Worm (Caenorhabditis elegans) whole organism, L1 larva: Measurements from ENCODE around the gene T22D1.18.

Experiments used
- C16A3.4 ChIP-seq: fragments of 150-350 bp; optimal IDR thresholded peaks from 2 replicates; lab custom pipeline; 2014; ENCODE audit warnings: missing biosample characterization, missing genetic modification characterization
- Y116A8C.19 ChIP-seq: sonication (generic microtip); optimal IDR thresholded peaks from 2 replicates; lab custom pipeline; 2016; ENCODE audit warnings: missing compliant biosample characterization, missing genetic modification characterization, borderline replicate concordance
- aha-1 ChIP-seq: fragments of 150-350 bp; optimal IDR thresholded peaks from 2 replicates; lab custom pipeline; 2014; ENCODE audit warnings: missing biosample characterization, missing genetic modification characterization
- blmp-1 ChIP-seq: fragments of 150-350 bp; optimal IDR thresholded peaks from 2 replicates; lab custom pipeline; 2014; ENCODE audit warnings: missing biosample characterization, missing genetic modification characterization
- ceh-63 ChIP-seq: fragments of 200-800 bp; sonication (Bioruptor generic); optimal IDR thresholded peaks from 2 replicates; lab custom pipeline; 2018; ENCODE audit warnings: mild to moderate bottlenecking, missing genetic modification characterization, missing compliant biosample characterization
- ceh-8 ChIP-seq: fragments of 200-800 bp; sonication (Bioruptor generic); optimal IDR thresholded peaks from 2 replicates; lab custom pipeline; 2018; ENCODE audit warnings: mild to moderate bottlenecking, missing genetic modification characterization, moderate library complexity, missing compliant biosample characterization
- ceh-82 ChIP-seq, 3 experiments: fragments of 150-350 bp in 1 of 3; sonication (generic microtip) in 2 of 3; optimal IDR thresholded peaks; 2 replicates each; lab custom pipeline; 2014 to 2017; ENCODE audit warnings: missing biosample characterization in 3 of 3, missing genetic modification characterization in 3 of 3
- ceh-88 ChIP-seq: fragments of 200-800 bp; sonication (Bioruptor generic); IDR thresholded peaks from 2 replicates; pipeline ENCODE4 v1.3.6; 2022; ENCODE audit warnings: missing genetic modification characterization, missing compliant biosample characterization
- dpl-1 ChIP-seq, 3 experiments: fragments of 150-350 bp in 2 of 3; sonication (generic microtip) in 1 of 3; optimal IDR thresholded peaks; 2 replicates each; lab custom pipeline; 2014 to 2017; ENCODE audit warnings: missing biosample characterization in 3 of 3, missing genetic modification characterization in 3 of 3, missing genetic modification reagents in 3 of 3
- dsc-1 ChIP-seq: sonication (generic microtip); optimal IDR thresholded peaks from 2 replicates; lab custom pipeline; 2016; ENCODE audit warnings: mild to moderate bottlenecking, missing genetic modification characterization, missing compliant biosample characterization
- efl-1 ChIP-seq, 4 experiments: fragments of 150-350 bp; optimal IDR thresholded peaks in 3 of 4; peaks in 1 of 4; 1 replicate in 1 of 4; 2 replicates in 3 of 4; lab custom pipeline; 2014; ENCODE audit warnings: missing biosample characterization in 2 of 4, missing genetic modification characterization in 2 of 4, missing genetic modification reagents in 2 of 4
- egl-27 ChIP-seq, 2 experiments: fragments of 150-350 bp in 1 of 2; sonication (generic microtip); optimal IDR thresholded peaks; 3 replicates each; lab custom pipeline; 2017 to 2018; ENCODE audit warnings: missing biosample characterization in 2 of 2, missing genetic modification characterization in 2 of 2, missing genetic modification reagents in 2 of 2
- elt-2 ChIP-seq: sonication (generic microtip); optimal IDR thresholded peaks from 2 replicates; lab custom pipeline; 2016; ENCODE audit warnings: missing genetic modification characterization, mild to moderate bottlenecking, inconsistent platforms, missing compliant biosample characterization, missing genetic modification reagents
- elt-3 ChIP-seq, 6 experiments: fragments of 150-350 bp in 1 of 6; sonication (generic microtip); optimal IDR thresholded peaks; 2 replicates each; lab custom pipeline; 2017 to 2018; ENCODE audit warnings: missing biosample characterization in 6 of 6, missing genetic modification characterization in 6 of 6, inconsistent platforms in 1 of 6
- fkh-10 ChIP-seq: sonication (generic microtip); optimal IDR thresholded peaks from 2 replicates; lab custom pipeline; 2017; ENCODE audit warnings: missing biosample characterization, missing genetic modification reagents, missing genetic modification characterization
- fkh-4 ChIP-seq: sonication (generic microtip); optimal IDR thresholded peaks from 2 replicates; lab custom pipeline; 2016; ENCODE audit warnings: missing compliant biosample characterization, missing genetic modification characterization, borderline replicate concordance
- fkh-8 ChIP-seq: sonication (generic microtip); optimal IDR thresholded peaks from 2 replicates; lab custom pipeline; 2016; ENCODE audit warnings: mild to moderate bottlenecking, missing genetic modification characterization, missing compliant biosample characterization
- fos-1 ChIP-seq: fragments of 150-350 bp; optimal IDR thresholded peaks from 2 replicates; lab custom pipeline; 2014; ENCODE audit warnings: missing biosample characterization, missing genetic modification characterization
- grh-1 ChIP-seq: fragments of 200-800 bp; sonication (Bioruptor generic); IDR thresholded peaks from 2 replicates; pipeline ENCODE4 v1.3.6; 2022; ENCODE audit warnings: missing genetic modification reagents, missing genetic modification characterization, missing compliant biosample characterization
- hpl-2 ChIP-seq: fragments of 150-350 bp; optimal IDR thresholded peaks from 2 replicates; lab custom pipeline; 2014; ENCODE audit warnings: missing biosample characterization, missing genetic modification reagents, missing genetic modification characterization
- irx-1 ChIP-seq: sonication (generic microtip); optimal IDR thresholded peaks from 2 replicates; lab custom pipeline; 2016; ENCODE audit warnings: missing genetic modification characterization, missing compliant biosample characterization
- isw-1 ChIP-seq: fragments of 200-800 bp; sonication (Bioruptor generic); IDR thresholded peaks from 2 replicates; pipeline ENCODE4 v1.3.6; 2022; ENCODE audit warnings: missing genetic modification characterization, missing compliant biosample characterization
- jun-1 ChIP-seq: fragments of 150-350 bp; optimal IDR thresholded peaks from 2 replicates; lab custom pipeline; 2014; ENCODE audit warnings: missing biosample characterization, missing genetic modification reagents, missing genetic modification characterization
- lin-14 ChIP-seq: fragments of 200-800 bp; sonication (Bioruptor generic); optimal IDR thresholded peaks from 2 replicates; lab custom pipeline; 2018; ENCODE audit warnings: mild to moderate bottlenecking, missing genetic modification characterization, moderate library complexity, missing compliant biosample characterization
- lin-15B ChIP-seq: fragments of 150-350 bp; sonication (generic microtip); optimal IDR thresholded peaks from 3 replicates; lab custom pipeline; 2014; ENCODE audit warnings: missing biosample characterization, missing genetic modification characterization
- lin-35 ChIP-seq, 2 experiments: fragments of 150-350 bp; optimal IDR thresholded peaks; 2 replicates each; lab custom pipeline; 2014; ENCODE audit warnings: missing biosample characterization in 2 of 2, missing genetic modification characterization in 2 of 2, missing genetic modification reagents in 2 of 2
- lsy-2 ChIP-seq, 2 experiments: fragments of 150-350 bp; optimal IDR thresholded peaks; 2 replicates each; lab custom pipeline; 2014; ENCODE audit warnings: missing biosample characterization in 2 of 2, missing genetic modification characterization in 2 of 2
- nhr-12 ChIP-seq: sonication (generic microtip); optimal IDR thresholded peaks from 2 replicates; lab custom pipeline; 2017; ENCODE audit warnings: missing biosample characterization, missing genetic modification characterization
- nhr-20 ChIP-seq: sonication (generic microtip); optimal IDR thresholded peaks from 2 replicates; lab custom pipeline; 2016; ENCODE audit warnings: mild to moderate bottlenecking, missing genetic modification characterization, missing compliant biosample characterization
- nhr-28 ChIP-seq: fragments of 150-350 bp; optimal IDR thresholded peaks from 2 replicates; lab custom pipeline; 2014; ENCODE audit warnings: missing biosample characterization, missing genetic modification characterization
- nhr-47 ChIP-seq: sonication (generic microtip); optimal IDR thresholded peaks from 2 replicates; lab custom pipeline; 2016; ENCODE audit warnings: mild to moderate bottlenecking, missing genetic modification characterization, moderate library complexity, missing compliant biosample characterization
- nhr-76 ChIP-seq: sonication (generic microtip); optimal IDR thresholded peaks from 2 replicates; lab custom pipeline; 2017; ENCODE audit warnings: missing biosample characterization, missing genetic modification characterization
- nhr-84 ChIP-seq: sonication (generic microtip); optimal IDR thresholded peaks from 2 replicates; lab custom pipeline; 2017; ENCODE audit warnings: missing biosample characterization, missing genetic modification characterization
- nhr-90 ChIP-seq: sonication (generic microtip); optimal IDR thresholded peaks from 2 replicates; lab custom pipeline; 2016; ENCODE audit warnings: mild to moderate bottlenecking, missing genetic modification characterization, missing compliant biosample characterization; ENCODE audit not compliant: poor library complexity
- pqm-1 ChIP-seq: sonication (generic microtip); optimal IDR thresholded peaks from 3 replicates; lab custom pipeline; 2017; ENCODE audit warnings: missing biosample characterization, missing genetic modification characterization
- rnt-1 ChIP-seq: sonication (generic microtip); optimal IDR thresholded peaks from 2 replicates; lab custom pipeline; 2016; ENCODE audit warnings: mild to moderate bottlenecking, missing genetic modification characterization, moderate library complexity, missing compliant biosample characterization
- skn-1 ChIP-seq: fragments of 150-350 bp; optimal IDR thresholded peaks from 2 replicates; lab custom pipeline; 2014; ENCODE audit warnings: missing biosample characterization, missing genetic modification characterization
- sptf-1 ChIP-seq: fragments of 150-350 bp; optimal IDR thresholded peaks from 2 replicates; lab custom pipeline; 2014; ENCODE audit warnings: missing biosample characterization, missing genetic modification characterization
- sup-37 ChIP-seq: fragments of 200-800 bp; sonication (Bioruptor generic); optimal IDR thresholded peaks from 2 replicates; lab custom pipeline; 2018; ENCODE audit warnings: mild to moderate bottlenecking, missing genetic modification characterization, missing compliant biosample characterization
- swsn-7 ChIP-seq: sonication (generic microtip); optimal IDR thresholded peaks from 2 replicates; lab custom pipeline; 2016; ENCODE audit warnings: missing genetic modification characterization, missing compliant biosample characterization
- tbx-2 ChIP-seq: sonication (generic microtip); optimal IDR thresholded peaks from 2 replicates; lab custom pipeline; 2016; ENCODE audit warnings: missing genetic modification characterization, missing compliant biosample characterization
- vab-15 ChIP-seq: sonication (generic microtip); optimal IDR thresholded peaks from 2 replicates; lab custom pipeline; 2017; ENCODE audit warnings: missing genotype, mild to moderate bottlenecking, missing genetic modification characterization, missing compliant biosample characterization
- xbp-1 ChIP-seq: sonication (generic microtip); optimal IDR thresholded peaks from 2 replicates; lab custom pipeline; 2016; ENCODE audit warnings: missing genetic modification characterization, missing compliant biosample characterization
- zip-4 ChIP-seq: fragments of 200-800 bp; sonication (Bioruptor generic); optimal IDR thresholded peaks from 2 replicates; lab custom pipeline; 2018; ENCODE audit warnings: mild to moderate bottlenecking, missing genetic modification characterization, moderate library complexity, missing compliant biosample characterization

Gene T22D1.18

ce11 chrIV:6887601-6888099 lies 32.3 kb downstream of the T22D1.18 start, which contains the start of the genes T05A12.3 and T05A12.4:
TSS of gene T05A12.3 (minus strand) at chrIV:6887651.
TSS of gene T05A12.4 (plus strand) at chrIV:6887948.
- TF ChIP-seq blmp-1 (tag; lab: Kevin White, UChicago), result peak; percentile 34
- TF ChIP-seq swsn-7, result peak; percentile 12
- TF ChIP-seq ceh-82 (tag; optimal IDR thresholded peaks at IDR 0.05; lab: Kevin White, UChicago), result peak in 2 of 3 experiments; percentile 1 to 34
- TF ChIP-seq fkh-4 (tag; lab: Kevin White, UChicago), result no peak
- TF ChIP-seq C16A3.4 (tag; lab: Kevin White, UChicago), result peak; percentile 22
- peak; percentile 31 for TF ChIP-seq xbp-1 (tag; lab: Kevin White, UChicago)
- TF ChIP-seq grh-1, result peak; percentile 15; the same call in 1 of the 2 replicates
- no peak for TF ChIP-seq aha-1 (tag; lab: Kevin White, UChicago)
- TF ChIP-seq fos-1 (tag; lab: Kevin White, UChicago), result no peak
- peak in 2 of 3 experiments; percentile 38 to 40 for TF ChIP-seq dpl-1 (GFP tag; optimal IDR thresholded peaks at IDR 0.05; lab: Kevin White, UChicago)
- peak; percentile 76 for TF ChIP-seq rnt-1
- TF ChIP-seq skn-1, result peak; percentile 28
- peak; percentile 55 for TF ChIP-seq jun-1 (tag; lab: Kevin White, UChicago)
- TF ChIP-seq nhr-20 (tag; lab: Kevin White, UChicago), result peak; percentile 15
- no peak for TF ChIP-seq nhr-90 (tag; lab: Kevin White, UChicago)
- TF ChIP-seq efl-1 (optimal IDR thresholded peaks at IDR 0.05; lab: Kevin White, UChicago), result peak; percentile 56 to 57
- TF ChIP-seq efl-1 (GFP tag; optimal IDR thresholded peaks at IDR 0.05 in 1 of 2; lab: Kevin White, UChicago), result peak; percentile 32 to 87
- peak; percentile 13 for TF ChIP-seq isw-1 (GFP tag; lab: Robert Waterston, UW)
- peak in 1 of 2 experiments; percentile 41 for TF ChIP-seq lin-35 (GFP tag; optimal IDR thresholded peaks at IDR 0.05; lab: Kevin White, UChicago)
- TF ChIP-seq, all 84 proteins: peak for 14

- TF ChIP-seq sptf-1 (no peak), nhr-76 (tag; lab: Kevin White, UChicago) (no peak), irx-1 (tag; lab: Kevin White, UChicago) (no peak), elt-2 (no peak), lsy-2 (tag; optimal IDR thresholded peaks at IDR 0.05; lab: Kevin White, UChicago) (no peak)
Measured at ce11 chrIV:6883342-6883741, 36.6 kb downstream of the T22D1.18 start, which contains the start of gene tre-2. TSS of gene tre-2 (minus strand) at chrIV:6883442.

- TF ChIP-seq ceh-8 (GFP tag; lab: Kevin White, UChicago) (peak; percentile 32), elt-2 (no peak), lin-14 (GFP tag; lab: Kevin White, UChicago) (peak; percentile 96), nhr-47 (tag; lab: Kevin White, UChicago) (peak; percentile 63), lsy-2 (tag; optimal IDR thresholded peaks at IDR 0.05; lab: Kevin White, UChicago) (peak; percentile 48 to 68), nhr-84 (tag; lab: Kevin White, UChicago) (no peak), isw-1 (GFP tag; lab: Robert Waterston, UW) (no peak), ceh-63 (GFP tag; lab: Kevin White, UChicago) (no peak), dpl-1 (GFP tag; optimal IDR thresholded peaks at IDR 0.05; lab: Kevin White, UChicago) (peak in 1 of 3 experiments; percentile 29), lin-15B (no peak), nhr-20 (tag; lab: Kevin White, UChicago) (peak; percentile 71), tbx-2 (peak; percentile 75), skn-1 (peak; percentile 15), fkh-10 (GFP tag; lab: Kevin White, UChicago) (peak; percentile 71), sptf-1 (no peak), blmp-1 (tag; lab: Kevin White, UChicago) (no peak), ceh-82 (tag; optimal IDR thresholded peaks at IDR 0.05; lab: Kevin White, UChicago) (peak; percentile 29 to 75 (median 39)), nhr-28 (tag; lab: Kevin White, UChicago) (no peak), ceh-88 (no peak), pqm-1 (tag; lab: Kevin White, UChicago) (no peak), elt-3 (tag; optimal IDR thresholded peaks at IDR 0.05; lab: Kevin White, UChicago) (no peak), Y116A8C.19 (tag; lab: Kevin White, UChicago) (no peak), zip-4 (GFP tag; lab: Kevin White, UChicago) (no peak), fkh-4 (tag; lab: Kevin White, UChicago) (no peak), fkh-8 (tag; lab: Kevin White, UChicago) (peak; percentile 59), sup-37 (GFP tag; lab: Kevin White, UChicago) (no peak), vab-15 (tag; lab: Kevin White, UChicago) (no peak), dsc-1 (tag; lab: Kevin White, UChicago) (peak; percentile 75), nhr-90 (tag; lab: Kevin White, UChicago) (no peak), fos-1 (tag; lab: Kevin White, UChicago) (peak; percentile 14), hpl-2 (no peak), efl-1 (optimal IDR thresholded peaks at IDR 0.05; lab: Kevin White, UChicago) (peak; percentile 40 to 52), efl-1 (GFP tag; optimal IDR thresholded peaks at IDR 0.05 in 1 of 2; lab: Kevin White, UChicago) (no peak), aha-1 (tag; lab: Kevin White, UChicago) (no peak), egl-27 (tag; optimal IDR thresholded peaks at IDR 0.05; lab: Kevin White, UChicago) (peak; percentile 5 to 72), nhr-12 (tag; lab: Kevin White, UChicago) (no peak), jun-1 (tag; lab: Kevin White, UChicago) (peak; percentile 28)
Measured at ce11 chrIV:6881183-6881582, 38.8 kb downstream of the T22D1.18 start.
